Fruit fly (Drosophila melanogaster): ENCODE measurements around the gene ens.

- no peak for TF ChIP-seq h (optimal IDR thresholded peaks at IDR 0.05)
- no peak for TF ChIP-seq psq (optimal IDR thresholded peaks at IDR 0.05)
- TF ChIP-seq ttk (optimal IDR thresholded peaks at IDR 0.05) = no peak
- no peak for TF ChIP-seq Myc (optimal IDR thresholded peaks at IDR 0.05)
- no peak for TF ChIP-seq Sin3A (optimal IDR thresholded peaks at IDR 0.05)
- TF ChIP-seq insv (optimal IDR thresholded peaks at IDR 0.05) = no peak
These were observed 31.7 kb downstream of the ens start, which contains the start of gene CG14995 for dm6 chr3L:4102496-4103257.

Measured in Kc167 (cell line).